Fruit fly (Drosophila melanogaster) whole organism, embryonic: ENCODE measurements around the gene Evi5.

ENCODE experiments used
- Bdp1 ChIP-seq: fragments of 200-800 bp; sonication (Bioruptor generic); optimal IDR thresholded peaks from 3 replicates; lab custom pipeline; 2016; ENCODE audit warnings: missing biosample characterization, missing genetic modification characterization
- CG10209 ChIP-seq: fragments of 200-800 bp; sonication (Bioruptor generic); optimal IDR thresholded peaks from 3 replicates; lab custom pipeline; 2017; ENCODE audit warnings: missing biosample characterization, mild to moderate bottlenecking, missing genetic modification characterization, missing genetic modification reagents
- CG1024 ChIP-seq: fragments of 200-800 bp; sonication (Bioruptor generic); IDR thresholded peaks from 2 replicates; pipeline ENCODE4 v1.3.6; 2022; ENCODE audit warnings: missing biosample characterization, missing genetic modification characterization
- CG10654 ChIP-seq: fragments of 200-800 bp; sonication (Bioruptor generic); optimal IDR thresholded peaks from 2 replicates; lab custom pipeline; 2016; ENCODE audit warnings: missing biosample characterization, missing genetic modification characterization
- CG11398 ChIP-seq: fragments of 200-800 bp; sonication (Bioruptor generic); optimal IDR thresholded peaks from 2 replicates; lab custom pipeline; 2016; ENCODE audit warnings: missing biosample characterization, missing genetic modification characterization
- CG12299 ChIP-seq: fragments of 200-800 bp; sonication (Bioruptor generic); optimal IDR thresholded peaks from 2 replicates; lab custom pipeline; 2018; ENCODE audit warnings: missing biosample characterization, mild to moderate bottlenecking, missing genetic modification characterization
- CG13624 ChIP-seq: fragments of 200-800 bp; sonication (Bioruptor generic); optimal IDR thresholded peaks from 2 replicates; lab custom pipeline; 2016; ENCODE audit warnings: missing biosample characterization, missing genetic modification characterization
- CG13775 ChIP-seq: fragments of 200-800 bp; sonication (Bioruptor generic); optimal IDR thresholded peaks from 3 replicates; lab custom pipeline; 2017; ENCODE audit warnings: missing biosample characterization, mild to moderate bottlenecking, missing genetic modification characterization
- CG13894 ChIP-seq: fragments of 200-800 bp; sonication (Bioruptor generic); optimal IDR thresholded peaks from 3 replicates; lab custom pipeline; 2018; ENCODE audit warnings: missing biosample characterization, mild to moderate bottlenecking, missing genetic modification characterization, moderate library complexity
- CG15073 ChIP-seq: fragments of 200-800 bp; sonication (Bioruptor generic); optimal IDR thresholded peaks from 2 replicates; lab custom pipeline; 2016; ENCODE audit warnings: missing biosample characterization, missing genetic modification characterization
- CG15269 ChIP-seq: fragments of 200-800 bp; sonication (Bioruptor generic); optimal IDR thresholded peaks from 2 replicates; lab custom pipeline; 2018; ENCODE audit warnings: missing biosample characterization, mild to moderate bottlenecking, missing genetic modification characterization, moderate library complexity
- CG15601 ChIP-seq: fragments of 200-800 bp; sonication (Bioruptor generic); optimal IDR thresholded peaks from 3 replicates; lab custom pipeline; 2019; ENCODE audit warnings: missing biosample characterization, mild to moderate bottlenecking, missing genetic modification characterization, moderate library complexity
- CG2889 ChIP-seq: fragments of 200-800 bp; sonication (Bioruptor generic); IDR thresholded peaks from 3 replicates; pipeline ENCODE4 v1.3.6; 2022; ENCODE audit warnings: missing biosample characterization, missing genetic modification characterization
- CG30403 ChIP-seq: fragments of 200-800 bp; sonication (Bioruptor generic); optimal IDR thresholded peaks from 3 replicates; lab custom pipeline; 2016; ENCODE audit warnings: missing biosample characterization, missing genetic modification characterization
- CG31224 ChIP-seq: fragments of 200-800 bp; sonication (Bioruptor generic); IDR thresholded peaks from 2 replicates; pipeline ENCODE4 v1.3.6; 2022; ENCODE audit warnings: missing biosample characterization, missing genetic modification characterization
- CG3281 ChIP-seq: fragments of 200-800 bp; sonication (Bioruptor generic); optimal IDR thresholded peaks from 3 replicates; lab custom pipeline; 2017; ENCODE audit warnings: missing biosample characterization, mild to moderate bottlenecking, missing genetic modification characterization
- CG33557 ChIP-seq: fragments of 200-800 bp; sonication (Bioruptor generic); optimal IDR thresholded peaks from 2 replicates; lab custom pipeline; 2019; ENCODE audit warnings: missing biosample characterization, mild to moderate bottlenecking, missing genetic modification characterization, moderate library complexity
- CG34376 ChIP-seq: fragments of 200-800 bp; sonication (Bioruptor generic); optimal IDR thresholded peaks from 2 replicates; lab custom pipeline; 2018; ENCODE audit warnings: missing biosample characterization, mild to moderate bottlenecking, missing genetic modification characterization
- CG4617 ChIP-seq: fragments of 200-800 bp; sonication (Bioruptor generic); optimal IDR thresholded peaks from 3 replicates; lab custom pipeline; 2016; ENCODE audit warnings: missing biosample characterization, missing genetic modification characterization, borderline replicate concordance
- CG6175 ChIP-seq: fragments of 200-800 bp; sonication (Bioruptor generic); IDR thresholded peaks from 3 replicates; pipeline ENCODE4 v1.3.6; 2022; ENCODE audit warnings: missing biosample characterization, missing genetic modification characterization
- CG6854 ChIP-seq: fragments of 200-800 bp; sonication (Bioruptor generic); optimal IDR thresholded peaks from 3 replicates; lab custom pipeline; 2017; ENCODE audit warnings: missing biosample characterization, mild to moderate bottlenecking, missing genetic modification characterization
- CG7786 ChIP-seq: fragments of 200-800 bp; sonication (Bioruptor generic); optimal IDR thresholded peaks from 2 replicates; lab custom pipeline; 2016; ENCODE audit warnings: missing biosample characterization, missing genetic modification characterization
- CG8388 ChIP-seq: fragments of 200-800 bp; sonication (Bioruptor generic); optimal IDR thresholded peaks from 2 replicates; lab custom pipeline; 2019; ENCODE audit warnings: missing biosample characterization, mild to moderate bottlenecking, missing genetic modification characterization, moderate library complexity
- CG8944 ChIP-seq: fragments of 200-800 bp; sonication (Bioruptor generic); optimal IDR thresholded peaks from 3 replicates; lab custom pipeline; 2016; ENCODE audit warnings: missing biosample characterization, missing genetic modification characterization
- Deaf1 ChIP-seq: fragments of 200-800 bp; optimal IDR thresholded peaks from 3 replicates; lab custom pipeline; 2019; ENCODE audit warnings: missing biosample characterization, mild to moderate bottlenecking, missing genetic modification characterization, moderate library complexity
- Fer1 ChIP-seq: fragments of 200-800 bp; sonication (Bioruptor generic); optimal IDR thresholded peaks from 2 replicates; lab custom pipeline; 2017; ENCODE audit warnings: missing biosample characterization, mild to moderate bottlenecking, missing genetic modification characterization
- HmgD ChIP-seq: fragments of 200-800 bp; sonication (Bioruptor generic); optimal IDR thresholded peaks from 3 replicates; lab custom pipeline; 2016; ENCODE audit warnings: missing biosample characterization, missing genetic modification characterization
- Hr39 ChIP-seq: fragments of >200 bp; optimal IDR thresholded peaks from 2 replicates; lab custom pipeline; 2017
- Med ChIP-seq: fragments of 200-800 bp; sonication (Bioruptor generic); peaks from one replicate; lab custom pipeline; 2016; ENCODE audit warnings: missing biosample characterization, missing genetic modification characterization, mild to moderate bottlenecking, inconsistent platforms, moderate library complexity
- Meics ChIP-seq: fragments of 200-800 bp; sonication (Bioruptor generic); optimal IDR thresholded peaks from 2 replicates; lab custom pipeline; 2017; ENCODE audit warnings: missing biosample characterization, mild to moderate bottlenecking, missing genetic modification characterization
- NK7.1 ChIP-seq: fragments of 200-800 bp; sonication (Bioruptor generic); optimal IDR thresholded peaks from 3 replicates; lab custom pipeline; 2016; ENCODE audit warnings: missing biosample characterization, missing genetic modification characterization
- Nf-YB ChIP-seq: fragments of 200-800 bp; sonication (Bioruptor generic); optimal IDR thresholded peaks from 3 replicates; lab custom pipeline; 2019; ENCODE audit warnings: missing biosample characterization, mild to moderate bottlenecking, missing genetic modification characterization, moderate library complexity
- Sox102F ChIP-seq: fragments of 200-800 bp; sonication (Bioruptor generic); optimal IDR thresholded peaks from 2 replicates; lab custom pipeline; 2018; ENCODE audit warnings: missing biosample characterization, mild to moderate bottlenecking, missing genetic modification characterization, moderate library complexity
- Sry-β ChIP-seq: fragments of 200-800 bp; sonication (Bioruptor generic); optimal IDR thresholded peaks from 2 replicates; lab custom pipeline; 2018; ENCODE audit warnings: missing biosample characterization, mild to moderate bottlenecking, missing genetic modification characterization, moderate library complexity
- Sry-δ ChIP-seq: fragments of 200-800 bp; sonication (Bioruptor generic); optimal IDR thresholded peaks from 2 replicates; lab custom pipeline; 2016; ENCODE audit warnings: missing biosample characterization, missing genetic modification characterization
- Xbp1 ChIP-seq: fragments of 200-800 bp; sonication (Bioruptor generic); optimal IDR thresholded peaks from 3 replicates; lab custom pipeline; 2016; ENCODE audit warnings: missing biosample characterization, mild to moderate bottlenecking, missing genetic modification characterization
- ara ChIP-seq: fragments of 200-800 bp; sonication (Bioruptor generic); IDR thresholded peaks from 2 replicates; pipeline ENCODE4 v1.3.6; 2022; ENCODE audit warnings: missing biosample characterization, missing genetic modification characterization
- az2 ChIP-seq: fragments of 200-800 bp; sonication (Bioruptor generic); optimal IDR thresholded peaks from 3 replicates; lab custom pipeline; 2016; ENCODE audit warnings: missing biosample characterization, missing genetic modification characterization
- dati ChIP-seq: fragments of 200-800 bp; sonication (Bioruptor generic); IDR thresholded peaks from 2 replicates; pipeline ENCODE4 v1.3.6; 2022; ENCODE audit warnings: missing biosample characterization, missing genetic modification characterization
- dimm ChIP-seq: fragments of 200-800 bp; sonication (Bioruptor generic); IDR thresholded peaks from 2 replicates; pipeline ENCODE4 v1.3.6; 2022; ENCODE audit warnings: missing biosample characterization, missing genetic modification characterization
- fd3F ChIP-seq: fragments of 200-800 bp; sonication (Bioruptor generic); optimal IDR thresholded peaks from 2 replicates; lab custom pipeline; 2018; ENCODE audit warnings: missing biosample characterization, mild to moderate bottlenecking, missing genetic modification characterization, moderate library complexity
- luna ChIP-seq: fragments of 200-800 bp; sonication (Bioruptor generic); optimal IDR thresholded peaks from 2 replicates; lab custom pipeline; 2016; ENCODE audit warnings: missing biosample characterization, missing genetic modification characterization
- maf-S ChIP-seq: fragments of 200-800 bp; sonication (Bioruptor generic); optimal IDR thresholded peaks from 2 replicates; lab custom pipeline; 2016; ENCODE audit warnings: missing biosample characterization, missing genetic modification characterization
- onecut ChIP-seq: fragments of 200-800 bp; sonication (Bioruptor generic); IDR thresholded peaks from 2 replicates; pipeline ENCODE4 v1.3.6; 2022; ENCODE audit warnings: missing biosample characterization, missing genetic modification characterization
- p53 ChIP-seq: fragments of 200-800 bp; sonication (Bioruptor generic); optimal IDR thresholded peaks from 2 replicates; lab custom pipeline; 2016; ENCODE audit warnings: missing biosample characterization, missing genetic modification characterization
- pita ChIP-seq: fragments of 200-800 bp; sonication (Bioruptor generic); optimal IDR thresholded peaks from 2 replicates; lab custom pipeline; 2017; ENCODE audit warnings: missing biosample characterization, mild to moderate bottlenecking, missing genetic modification characterization
- pum ChIP-seq: fragments of 200-800 bp; sonication (Bioruptor generic); optimal IDR thresholded peaks from 2 replicates; lab custom pipeline; 2016; ENCODE audit warnings: missing biosample characterization, missing genetic modification characterization
- shn ChIP-seq: fragments of 200-800 bp; sonication (Bioruptor generic); optimal IDR thresholded peaks from 3 replicates; lab custom pipeline; 2016; ENCODE audit warnings: missing biosample characterization, missing genetic modification characterization
- sr ChIP-seq: fragments of 200-800 bp; sonication (Bioruptor generic); IDR thresholded peaks from 3 replicates; pipeline ENCODE4 v1.3.6; 2022; ENCODE audit warnings: missing biosample characterization, missing genetic modification characterization
- ttk ChIP-seq: fragments of 200-800 bp; sonication (Bioruptor generic); IDR thresholded peaks from 2 replicates; pipeline ENCODE4 v2.1.2; 2022; ENCODE audit warnings: missing biosample characterization, missing genetic modification characterization
- unpg ChIP-seq: fragments of 200-800 bp; sonication (Bioruptor generic); optimal IDR thresholded peaks from 3 replicates; lab custom pipeline; 2018; ENCODE audit warnings: missing biosample characterization, mild to moderate bottlenecking, missing genetic modification characterization, moderate library complexity
- wek ChIP-seq: fragments of 200-800 bp; sonication (Bioruptor generic); optimal IDR thresholded peaks from 3 replicates; lab custom pipeline; 2018; ENCODE audit warnings: missing biosample characterization, mild to moderate bottlenecking, missing genetic modification characterization, moderate library complexity

Evi5 gene

dm6 chrX:11427282-11427689 lies 26.9 kb downstream of the Evi5 start (continued):
- TF ChIP-seq p53 (GFP tag; lab: Kevin White, UChicago) (no peak), CG33557 (GFP tag; lab: Kevin White, UChicago) (peak; percentile 46), Hr39 (lab: Kevin White, UChicago) (no peak), Meics (GFP tag; lab: Kevin White, UChicago) (peak; percentile 62), CG13624 (peak; percentile 9), az2 (GFP tag; lab: Kevin White, UChicago) (no peak), sr (GFP tag; lab: Robert Waterston, UW) (no peak), HmgD (GFP tag; lab: Kevin White, UChicago) (no peak), pita (GFP tag; lab: Kevin White, UChicago) (no peak), CG1024 (no peak), Sox102F (GFP tag; lab: Kevin White, UChicago) (no peak), CG15601 (tag; lab: Kevin White, UChicago) (peak; percentile 56), Deaf1 (tag; lab: Kevin White, UChicago) (peak; percentile 23), CG4617 (GFP tag; lab: Kevin White, UChicago) (no peak), CG8944 (GFP tag; lab: Kevin White, UChicago) (no peak), Sry-β (peak; percentile 4), CG15073 (GFP tag; lab: Kevin White, UChicago) (no peak), Sry-δ (no peak), maf-S (GFP tag; lab: Kevin White, UChicago) (no peak), CG10654 (GFP tag; lab: Kevin White, UChicago) (no peak), CG2889 (GFP tag; lab: Robert Waterston, UW) (no peak), luna (GFP tag; lab: Kevin White, UChicago) (no peak), Fer1 (peak; percentile 81), CG7786 (GFP tag; lab: Kevin White, UChicago) (no peak), CG12299 (tag; lab: Kevin White, UChicago) (no peak), Bdp1 (no peak), CG11398 (GFP tag; lab: Kevin White, UChicago) (no peak), unpg (peak; percentile 17), fd3F (GFP tag; lab: Kevin White, UChicago) (peak; percentile 25), CG34376 (peak; percentile 76), CG15269 (tag; lab: Kevin White, UChicago) (peak; percentile 44), CG6854 (no peak), CG13775 (no peak), CG3281 (GFP tag; lab: Kevin White, UChicago) (peak; percentile 58), pum (no peak), shn (GFP tag; lab: Kevin White, UChicago) (no peak), NK7.1 (GFP tag; lab: Kevin White, UChicago) (no peak), CG8388 (GFP tag; lab: Kevin White, UChicago) (no peak), Nf-YB (GFP tag; lab: Kevin White, UChicago) (peak; percentile 3), dati (no peak), CG30403 (GFP tag; lab: Kevin White, UChicago) (no peak), ttk (GFP tag; lab: Robert Waterston, UW) (no peak), ara (GFP tag; lab: Robert Waterston, UW) (no peak), onecut (GFP tag; lab: Robert Waterston, UW) (peak; percentile 25; the same call in 1 of the 2 replicates), CG10209 (GFP tag; lab: Kevin White, UChicago) (peak; percentile 43), Med (GFP tag; lab: Kevin White, UChicago) (peak; percentile 75), CG31224 (no peak), CG13894 (tag; lab: Kevin White, UChicago) (no peak), CG6175 (peak; percentile 66; the same call in 1 of the 3 replicates), Xbp1 (no peak), dimm (no peak), wek (GFP tag; lab: Kevin White, UChicago) (peak; percentile 66)
